Worm (Caenorhabditis elegans): Measurements from ENCODE around the gene snap-29.

- TF ChIP-seq egl-27 (tag; optimal IDR thresholded peaks at IDR 0.05) = no peak
- no peak for TF ChIP-seq dpl-1 (GFP tag; optimal IDR thresholded peaks at IDR 0.05)
- TF ChIP-seq ceh-32 (tag; optimal IDR thresholded peaks at IDR 0.05; ENCODE audit: poor library complexity) = no peak
- no peak for TF ChIP-seq F49E8.2 (tag; optimal IDR thresholded peaks at IDR 0.05; ENCODE audit: borderline replicate concordance)
- TF ChIP-seq tag-97 (GFP tag; IDR thresholded peaks at IDR 0.05) = no peak
- no peak for TF ChIP-seq set-16 (GFP tag; IDR thresholded peaks at IDR 0.05)
- TF ChIP-seq ceh-82 (tag; optimal IDR thresholded peaks at IDR 0.05) = no peak
- no peak for TF ChIP-seq nhr-111 (GFP tag; optimal IDR thresholded peaks at IDR 0.05)
- TF ChIP-seq R02D3.7 (tag; optimal IDR thresholded peaks at IDR 0.05) = no peak
- no peak for TF ChIP-seq lin-13 (GFP tag; optimal IDR thresholded peaks at IDR 0.05)
These were observed 33.5 kb upstream of the snap-29 start for ce11 chrIII:8742584-8742983.
